Worm (Caenorhabditis elegans) whole organism, L1 larva: Measurements from ENCODE around the gene W07G1.7.

Experiments
- unc-62 ChIP-seq: fragments of 150-350 bp; optimal IDR thresholded peaks from 2 replicates; lab custom pipeline; 2014; ENCODE audit warnings: missing biosample characterization, missing genetic modification reagents, missing genetic modification characterization
- xbp-1 ChIP-seq: sonication (generic microtip); optimal IDR thresholded peaks from 2 replicates; lab custom pipeline; 2016; ENCODE audit warnings: missing genetic modification characterization, missing compliant biosample characterization

DNA sequence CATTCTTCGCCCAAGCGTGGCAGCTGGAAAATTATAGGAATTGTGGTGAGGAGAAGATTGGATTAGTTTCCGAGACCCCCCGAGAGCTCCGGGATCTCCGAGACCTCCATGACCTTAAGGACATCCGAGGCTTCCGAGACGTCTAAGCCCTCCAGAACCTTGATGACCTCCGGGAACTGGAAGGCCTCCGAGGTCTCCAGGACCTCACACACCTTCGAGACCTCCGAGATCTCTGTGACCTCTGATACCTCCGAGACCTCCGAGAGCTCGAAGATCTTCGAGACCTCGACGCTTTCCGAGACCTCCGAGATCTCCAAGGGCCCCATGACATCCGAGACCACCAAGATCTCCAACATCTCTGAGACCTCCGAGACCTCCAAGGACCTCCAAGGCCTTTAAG lies 16.1 kb upstream of the W07G1.7 start:
- no peak for TF ChIP-seq unc-62 (GFP tag; lab: Kevin White, UChicago)
- no peak for TF ChIP-seq xbp-1 (tag; lab: Kevin White, UChicago)
